Fruit fly (Drosophila melanogaster): ENCODE data around the gene mip130.
A peak's percentile ranks its signal among the peaks of the same experiment; 100 is the strongest.

mip130 gene

dm6 chrX:1880139-1880556 is 27.9 kb upstream of the mip130 start, which contains the start of gene Coa8:
Gene Coa8 (plus strand): TSS chrX:1880282.
- TF ChIP-seq usp (GFP tag; optimal IDR thresholded peaks at IDR 0.05) (no peak), jim (GFP tag; optimal IDR thresholded peaks at IDR 0.05) (no peak), N (GFP tag; optimal IDR thresholded peaks at IDR 0.05) (no peak), CG9705 (GFP tag; optimal IDR thresholded peaks at IDR 0.05) (peak; percentile 7), rgr (GFP tag; optimal IDR thresholded peaks at IDR 0.05) (peak; percentile 41), foxo (GFP tag; optimal IDR thresholded peaks at IDR 0.05) (peak in 1 of 2 experiments; percentile 50), Hr83 (GFP tag; optimal IDR thresholded peaks at IDR 0.05; ENCODE audit: poor library complexity, severe bottlenecking) (no peak), fru (GFP tag; optimal IDR thresholded peaks at IDR 0.05) (peak; percentile 51), ey (GFP tag; optimal IDR thresholded peaks at IDR 0.05) (peak; percentile 18), woc (GFP tag; optimal IDR thresholded peaks at IDR 0.05) (peak; percentile 17), Sp1 (GFP tag; optimal IDR thresholded peaks at IDR 0.05) (peak; percentile 34), br (GFP tag; optimal IDR thresholded peaks at IDR 0.05) (peak; percentile 34), OdsH (GFP tag; optimal IDR thresholded peaks at IDR 0.05) (no peak), Hr78 (GFP tag; optimal IDR thresholded peaks at IDR 0.05) (no peak), Rel (GFP tag; optimal IDR thresholded peaks at IDR 0.05) (no peak), Rel (tag; optimal IDR thresholded peaks at IDR 0.05) (no peak), Jra (GFP tag; optimal IDR thresholded peaks at IDR 0.05) (no peak), dl (GFP tag; optimal IDR thresholded peaks at IDR 0.05; ENCODE audit: insufficient read depth in 1 of 2, partially characterized antibody in 2 of 2) (no peak), Myc (optimal IDR thresholded peaks at IDR 0.05) (no peak), CG32264 (GFP tag; optimal IDR thresholded peaks at IDR 0.05) (no peak), HLH106 (tag; optimal IDR thresholded peaks at IDR 0.05) (peak; percentile 53), Dif (GFP tag; optimal IDR thresholded peaks at IDR 0.05; ENCODE audit: partially characterized antibody) (no peak), h (GFP tag; optimal IDR thresholded peaks at IDR 0.05) (peak; percentile 32), pan (optimal IDR thresholded peaks at IDR 0.05) (no peak)

dm6 chrX:1880779-1881178 is 27.3 kb upstream of the mip130 start:
- TF ChIP-seq Jra (GFP tag; optimal IDR thresholded peaks at IDR 0.05) (no peak), lola (GFP tag; optimal IDR thresholded peaks at IDR 0.05) (no peak), sage (GFP tag; optimal IDR thresholded peaks at IDR 0.05) (no peak), Hnf4 (GFP tag; optimal IDR thresholded peaks at IDR 0.05) (no peak), Mio (GFP tag; optimal IDR thresholded peaks at IDR 0.05) (no peak), br (GFP tag; optimal IDR thresholded peaks at IDR 0.05) (no peak), psq (GFP tag; optimal IDR thresholded peaks at IDR 0.05) (no peak), Dif (GFP tag; optimal IDR thresholded peaks at IDR 0.05; ENCODE audit: partially characterized antibody) (no peak)

DNA sequence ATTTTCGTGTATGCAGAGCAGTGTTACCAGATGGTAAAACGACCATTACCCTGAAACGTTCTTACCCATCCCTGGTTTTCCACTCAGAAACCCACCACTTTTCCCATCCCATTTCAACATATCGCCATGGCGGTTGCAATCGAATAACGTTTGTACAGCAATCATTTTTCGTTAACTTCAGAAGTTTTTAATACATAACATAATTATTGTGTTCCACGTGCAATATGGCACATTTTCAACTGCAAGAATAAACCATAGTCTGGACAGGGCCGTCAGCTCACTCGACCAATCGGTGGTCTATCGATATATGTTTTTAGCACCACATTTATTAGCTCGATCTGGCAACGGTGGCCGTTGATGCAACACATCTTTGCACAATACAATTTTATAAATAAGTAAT is 18.1 kb upstream of the mip130 start, which contains the start of the genes trr and mRpL16:
trr (minus strand) TSS at position 25 of the 400 bp plus-strand sequence.
mRpL16 (plus strand) TSS at position 331 of the 400 bp plus-strand sequence.
- no peak for TF ChIP-seq dl (GFP tag; optimal IDR thresholded peaks at IDR 0.05; ENCODE audit: insufficient read depth in 1 of 2, partially characterized antibody in 2 of 2)
- no peak for TF ChIP-seq woc (GFP tag; optimal IDR thresholded peaks at IDR 0.05)
- TF ChIP-seq Hr83 (GFP tag; optimal IDR thresholded peaks at IDR 0.05; ENCODE audit: poor library complexity, severe bottlenecking): no peak
- TF ChIP-seq Rel (GFP tag; optimal IDR thresholded peaks at IDR 0.05): no peak
- peak; percentile 52 for TF ChIP-seq Rel (tag; optimal IDR thresholded peaks at IDR 0.05)
- peak; percentile 43 for TF ChIP-seq Sp1 (GFP tag; optimal IDR thresholded peaks at IDR 0.05)
- TF ChIP-seq h (GFP tag; optimal IDR thresholded peaks at IDR 0.05): no peak
- TF ChIP-seq CG9705 (GFP tag; optimal IDR thresholded peaks at IDR 0.05): peak; percentile 33
- TF ChIP-seq foxo (GFP tag; optimal IDR thresholded peaks at IDR 0.05): no peak
- no peak for TF ChIP-seq CrebA (GFP tag; optimal IDR thresholded peaks at IDR 0.05; ENCODE audit: borderline replicate concordance)
- no peak for TF ChIP-seq psq (GFP tag; optimal IDR thresholded peaks at IDR 0.05)
- no peak for TF ChIP-seq N (GFP tag; optimal IDR thresholded peaks at IDR 0.05)
- peak; percentile 58 for TF ChIP-seq HLH106 (tag; optimal IDR thresholded peaks at IDR 0.05)
- TF ChIP-seq Hr78 (GFP tag; optimal IDR thresholded peaks at IDR 0.05): no peak
- no peak for TF ChIP-seq sage (GFP tag; optimal IDR thresholded peaks at IDR 0.05)
- no peak for TF ChIP-seq OdsH (GFP tag; optimal IDR thresholded peaks at IDR 0.05)
- peak; percentile 63 for TF ChIP-seq Myc (optimal IDR thresholded peaks at IDR 0.05)

- TF ChIP-seq Mio (GFP tag; optimal IDR thresholded peaks at IDR 0.05) (no peak), Vsx2 (GFP tag; optimal IDR thresholded peaks at IDR 0.05; ENCODE audit: partially characterized antibody) (no peak), br (GFP tag; optimal IDR thresholded peaks at IDR 0.05) (no peak), Myc (optimal IDR thresholded peaks at IDR 0.05) (no peak), Abd-B (GFP tag; optimal IDR thresholded peaks at IDR 0.05) (no peak), dl (GFP tag; optimal IDR thresholded peaks at IDR 0.05; ENCODE audit: insufficient read depth in 1 of 2, partially characterized antibody in 2 of 2) (no peak), sv (GFP tag; optimal IDR thresholded peaks at IDR 0.05) (no peak), dsf (GFP tag; optimal IDR thresholded peaks at IDR 0.05; ENCODE audit: borderline replicate concordance) (no peak), CG32264 (GFP tag; optimal IDR thresholded peaks at IDR 0.05) (no peak), GATAd (GFP tag; optimal IDR thresholded peaks at IDR 0.05) (no peak), woc (GFP tag; optimal IDR thresholded peaks at IDR 0.05) (no peak), Rel (GFP tag; optimal IDR thresholded peaks at IDR 0.05) (no peak), Rel (tag; optimal IDR thresholded peaks at IDR 0.05) (no peak), jim (GFP tag; optimal IDR thresholded peaks at IDR 0.05) (no peak), fru (GFP tag; optimal IDR thresholded peaks at IDR 0.05) (no peak), Jra (GFP tag; optimal IDR thresholded peaks at IDR 0.05) (no peak), tai (GFP tag; optimal IDR thresholded peaks at IDR 0.05) (no peak), N (GFP tag; optimal IDR thresholded peaks at IDR 0.05) (no peak), Hr83 (GFP tag; optimal IDR thresholded peaks at IDR 0.05; ENCODE audit: poor library complexity, severe bottlenecking) (no peak)
Measured at dm6 chrX:1893532-1893931, 14.5 kb upstream of the mip130 start.
